Fruit fly (Drosophila melanogaster): Measurements from ENCODE around the gene dachs.

DNA sequence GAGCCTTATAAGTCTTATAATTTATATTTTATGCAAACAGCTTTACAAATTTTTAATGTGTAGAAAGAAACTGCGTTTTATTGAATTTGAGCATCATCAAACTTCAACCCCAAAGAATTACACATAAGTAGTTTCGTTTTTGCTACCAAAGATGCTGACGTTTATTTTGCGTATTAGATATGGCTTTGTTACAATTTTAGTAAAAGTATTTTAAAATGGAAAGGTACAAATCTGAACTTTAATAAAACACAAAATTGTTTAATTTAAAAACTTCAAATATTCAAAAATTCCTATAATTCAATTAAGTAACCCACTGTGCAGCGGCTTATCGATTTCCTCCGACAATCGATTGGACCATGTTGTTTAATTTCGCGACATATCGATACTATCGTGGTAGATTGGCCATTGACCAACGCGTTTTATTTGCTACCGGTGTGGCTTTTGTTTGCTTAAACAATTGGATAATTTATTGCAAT, 2.5 kb upstream of the dachs start, which contains the start of gene prg:
- peak; percentile 67 for TF ChIP-seq CG12768 (GFP tag; optimal IDR thresholded peaks at IDR 0.05)
- no peak for TF ChIP-seq ovo (GFP tag; optimal IDR thresholded peaks at IDR 0.05)
